Fruit fly (Drosophila melanogaster): Measurements from ENCODE around the gene Mrp4.

dm6 chr3R:11613252-11614036 is 44.4 kb downstream of the Mrp4 start:
- TF ChIP-seq h (optimal IDR thresholded peaks at IDR 0.05): no peak
- TF ChIP-seq psq (optimal IDR thresholded peaks at IDR 0.05): no peak
- no peak for TF ChIP-seq ttk (optimal IDR thresholded peaks at IDR 0.05)
